Worm (Caenorhabditis elegans): ENCODE data around the gene mrpl-10.

DNA sequence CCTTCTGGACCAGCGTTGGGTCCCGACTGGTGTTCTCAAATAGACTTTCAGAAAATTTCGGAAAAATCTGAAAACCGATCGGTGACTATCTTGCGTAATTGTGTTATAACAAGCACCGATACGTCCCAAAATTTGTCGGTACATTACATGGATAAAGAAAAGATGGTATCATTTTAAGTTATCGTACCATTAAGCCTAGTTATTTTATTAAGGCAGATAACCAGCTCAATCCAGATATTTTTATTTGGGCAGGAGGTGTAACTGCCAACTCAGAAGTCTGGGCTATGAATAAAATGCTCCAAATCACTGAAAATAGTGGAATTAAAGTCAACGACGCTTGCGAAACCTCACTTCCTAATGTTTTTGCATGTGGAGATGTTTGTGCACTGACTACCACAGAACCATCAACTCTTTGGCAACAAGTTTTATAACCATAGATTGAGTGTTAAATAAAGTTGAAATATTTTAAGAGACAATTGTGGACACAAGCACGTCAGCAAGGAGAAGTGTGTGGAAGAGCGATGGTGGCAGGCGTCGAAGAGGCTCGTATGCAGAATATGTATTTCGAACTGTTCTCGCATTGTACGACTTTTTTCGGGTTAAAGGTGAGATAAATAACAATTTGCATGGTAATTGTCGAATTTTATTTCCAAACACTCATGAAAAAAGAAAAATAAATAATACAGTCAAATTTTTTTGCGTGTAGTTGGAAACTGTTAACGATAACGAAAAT lies 48.1 kb upstream of the mrpl-10 start:
- no peak for TF ChIP-seq ama-1 (optimal IDR thresholded peaks at IDR 0.05)
- TF ChIP-seq tra-4 (tag; optimal IDR thresholded peaks at IDR 0.05), result no peak

All from whole organism, early embryonic.